Fruit fly (Drosophila melanogaster) whole organism, embryonic: ENCODE data around the gene Rh5.

ENCODE experiments used
- Abd-B ChIP-seq: fragments of 200-800 bp; sonication (Bioruptor generic); optimal IDR thresholded peaks from 2 replicates; lab custom pipeline; 2018; ENCODE audit warnings: missing biosample characterization, mild to moderate bottlenecking, missing genetic modification characterization, moderate library complexity
- CG14050 ChIP-seq: fragments of 200-800 bp; sonication (Bioruptor generic); IDR thresholded peaks from 3 replicates; pipeline ENCODE4 v1.3.6; 2022; ENCODE audit warnings: missing biosample characterization, missing genetic modification characterization
- CG34422 ChIP-seq: fragments of 200-800 bp; sonication (Bioruptor generic); IDR thresholded peaks from 3 replicates; pipeline ENCODE4 v1.3.6; 2022; ENCODE audit warnings: missing biosample characterization, missing genetic modification characterization
- Mrtf ChIP-seq: fragments of 200-800 bp; sonication (Bioruptor generic); IDR thresholded peaks from 3 replicates; pipeline ENCODE4 v1.3.6; 2022; ENCODE audit warnings: missing biosample characterization, missing genetic modification characterization
- cato ChIP-seq: fragments of 200-800 bp; sonication (Bioruptor generic); optimal IDR thresholded peaks from 2 replicates; lab custom pipeline; 2016; ENCODE audit warnings: missing biosample characterization, missing genetic modification characterization, borderline replicate concordance
- dan ChIP-seq: fragments of 200-800 bp; sonication (Bioruptor generic); IDR thresholded peaks from 2 replicates; pipeline ENCODE4 v1.3.6; 2022; ENCODE audit warnings: missing biosample characterization, missing genetic modification characterization
- gsb ChIP-seq: fragments of 200-800 bp; sonication (Bioruptor generic); IDR thresholded peaks from 2 replicates; pipeline ENCODE4 v1.3.6; 2022; ENCODE audit warnings: missing biosample characterization, missing genetic modification characterization
- kni ChIP-seq: fragments of 200-800 bp; sonication (Bioruptor generic); optimal IDR thresholded peaks from 3 replicates; lab custom pipeline; 2017; ENCODE audit warnings: mild to moderate bottlenecking, missing biosample characterization, missing genetic modification reagents, missing genetic modification characterization
- lola ChIP-seq, 3 experiments: fragments of >200 bp in 2 of 3; fragments of 200-800 bp in 1 of 3; sonication (Bioruptor generic) in 1 of 3; optimal IDR thresholded peaks; 2 replicates each; lab custom pipeline; 2017 to 2019; ENCODE audit warnings: missing biosample characterization in 3 of 3, missing genetic modification characterization in 3 of 3, mild to moderate bottlenecking in 1 of 3, moderate library complexity in 1 of 3
- sob ChIP-seq: fragments of 200-800 bp; sonication (Bioruptor generic); IDR thresholded peaks from 2 replicates; pipeline ENCODE4 v1.3.6; 2022; ENCODE audit warnings: missing biosample characterization, missing genetic modification characterization
- zen2 ChIP-seq: fragments of 200-800 bp; sonication (Bioruptor generic); IDR thresholded peaks from 3 replicates; pipeline ENCODE4 v1.3.6; 2022; ENCODE audit warnings: missing biosample characterization, missing genetic modification characterization; ENCODE audit not compliant: partially characterized antibody

- TF ChIP-seq sob (GFP tag; lab: Robert Waterston, UW) = no peak
- no peak for TF ChIP-seq Mrtf
- TF ChIP-seq lola (GFP tag; optimal IDR thresholded peaks at IDR 0.05; lab: Kevin White, UChicago) = no peak
- no peak for TF ChIP-seq kni (GFP tag; lab: Kevin White, UChicago)
- TF ChIP-seq Abd-B (GFP tag; lab: Kevin White, UChicago) = no peak
- TF ChIP-seq gsb (GFP tag; lab: Robert Waterston, UW) = no peak
- TF ChIP-seq CG14050 (GFP tag; lab: Robert Waterston, UW) = no peak
- no peak for TF ChIP-seq CG34422 (GFP tag; lab: Robert Waterston, UW)
- TF ChIP-seq dan (GFP tag; lab: Robert Waterston, UW) = no peak
- no peak for TF ChIP-seq cato (GFP tag; lab: Kevin White, UChicago)
- no peak for TF ChIP-seq zen2
These were observed at the start of gene Rh5 for dm6 chr2L:12007853-12008252.
